Worm (Caenorhabditis elegans): ENCODE results near the gene acl-6.
"Not testable (repeated sequence)": the region's sequence is repeated elsewhere in the genome, so short reads cannot be mapped to it uniquely, and the experiment has no call there.

The acl-6 gene

DNA sequence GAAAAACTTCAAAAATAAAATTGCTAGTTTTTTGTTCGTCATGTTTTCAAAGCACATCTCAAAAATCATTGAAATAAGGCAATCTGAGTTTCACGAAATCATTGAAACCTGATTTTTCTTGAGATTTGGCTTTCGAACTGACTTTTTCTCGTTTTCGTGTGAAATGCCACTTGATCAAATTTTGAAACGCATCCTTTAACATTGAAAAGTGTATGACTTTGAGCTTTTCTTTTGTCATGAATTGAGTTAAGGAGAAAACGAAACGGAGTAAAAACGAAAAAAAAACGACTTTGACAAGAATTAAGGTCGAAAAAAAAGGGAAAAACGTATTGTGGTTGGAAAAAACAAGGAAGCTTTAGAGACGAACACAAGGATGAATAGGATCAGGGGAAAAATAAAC, 21.8 kb downstream of the acl-6 start:
- TF ChIP-seq fax-1 (tag; optimal IDR thresholded peaks at IDR 0.05) = no peak
- TF ChIP-seq unc-42 (tag; optimal IDR thresholded peaks at IDR 0.05) = no peak
- TF ChIP-seq ceh-34 (tag; optimal IDR thresholded peaks at IDR 0.05) = no peak
- no peak for TF ChIP-seq pros-1 (tag; optimal IDR thresholded peaks at IDR 0.05)
- no peak for TF ChIP-seq K02D7.2 (tag; optimal IDR thresholded peaks at IDR 0.05)
- no peak for TF ChIP-seq nfya-1 (tag; optimal IDR thresholded peaks at IDR 0.05)
- no peak for TF ChIP-seq ceh-6 (GFP tag; optimal IDR thresholded peaks at IDR 0.05)
- no peak for TF ChIP-seq hlh-15 (tag; optimal IDR thresholded peaks at IDR 0.05)
- no peak for TF ChIP-seq ceh-22 (tag; optimal IDR thresholded peaks at IDR 0.05)
- no peak for TF ChIP-seq hlh-8 (tag; optimal IDR thresholded peaks at IDR 0.05)
- TF ChIP-seq sdc-2 (tag; optimal IDR thresholded peaks at IDR 0.05) = no peak

DNA sequence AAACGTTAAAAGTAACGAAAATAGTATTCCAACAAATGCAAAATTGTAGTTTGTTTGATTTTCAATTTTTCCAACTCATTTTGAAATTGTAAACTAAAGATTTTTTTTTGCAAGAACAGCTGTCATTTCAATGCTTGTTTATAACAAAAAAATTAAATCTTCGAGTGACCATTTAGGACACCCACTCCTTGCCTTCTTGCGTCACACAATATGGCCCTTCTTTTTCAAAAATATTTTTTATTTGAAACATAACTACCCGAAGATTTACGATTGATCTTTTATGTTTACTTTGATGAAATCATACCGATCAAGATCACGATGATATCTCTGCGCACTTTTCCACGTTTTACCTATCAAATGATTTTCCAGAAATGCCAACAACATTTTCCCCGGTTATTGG, 26.6 kb downstream of the acl-6 start, which contains the start of gene ZC317.2:
Gene ZC317.2, plus strand, starts transcription at position 301 of the 400 bp plus-strand sequence.
- TF ChIP-seq elt-2 (tag; optimal IDR thresholded peaks at IDR 0.05) (no peak), K02D7.2 (tag; optimal IDR thresholded peaks at IDR 0.05) (no peak), tbx-7 (tag; optimal IDR thresholded peaks at IDR 0.05) (no peak), unc-86 (tag; optimal IDR thresholded peaks at IDR 0.05) (no peak), ceh-14 (tag; optimal IDR thresholded peaks at IDR 0.05) (no peak), hlh-15 (tag; optimal IDR thresholded peaks at IDR 0.05) (no peak), ets-4 (tag; optimal IDR thresholded peaks at IDR 0.05) (no peak)

DNA sequence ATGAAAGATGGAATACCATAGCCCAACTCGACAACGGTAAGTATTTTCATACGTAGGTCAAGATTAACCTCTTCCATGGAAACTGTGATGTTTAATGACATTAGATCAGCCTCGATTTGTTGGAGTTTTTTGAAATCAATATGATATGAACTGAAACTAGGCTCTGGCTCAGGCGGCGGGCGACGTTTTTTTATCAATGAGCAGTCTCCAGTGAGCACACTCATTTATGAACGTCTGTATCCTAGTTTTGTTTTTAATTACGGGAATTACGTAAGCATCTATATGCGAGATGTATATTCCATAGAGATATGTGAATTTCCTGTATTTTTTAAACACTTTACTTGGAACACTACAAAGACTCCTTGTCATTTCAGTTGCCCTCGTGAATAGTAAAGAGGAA, 29.7 kb downstream of the acl-6 start, which contains the start of gene srg-67:
Gene srg-67, minus strand, starts transcription at position 101 of the 400 bp plus-strand sequence.
- TF ChIP-seq ahr-1 (tag; optimal IDR thresholded peaks at IDR 0.05) (no peak), ceh-18 (tag; optimal IDR thresholded peaks at IDR 0.05) (no peak), ceh-30 (tag; optimal IDR thresholded peaks at IDR 0.05) (no peak), dmd-4 (tag; optimal IDR thresholded peaks at IDR 0.05; ENCODE audit: borderline replicate concordance) (no peak), npax-4 (tag; optimal IDR thresholded peaks at IDR 0.05) (no peak), tbx-2 (tag; optimal IDR thresholded peaks at IDR 0.05) (no peak), hlh-13 (GFP tag; optimal IDR thresholded peaks at IDR 0.05) (no peak), ref-2 (tag; optimal IDR thresholded peaks at IDR 0.05) (no peak), sdc-2 (tag; optimal IDR thresholded peaks at IDR 0.05) (no peak), ceh-45 (GFP tag; IDR thresholded peaks at IDR 0.05) (no peak), ceh-6 (GFP tag; optimal IDR thresholded peaks at IDR 0.05) (no peak), C08G9.2 (tag; optimal IDR thresholded peaks at IDR 0.05) (no peak), pax-1 (tag; optimal IDR thresholded peaks at IDR 0.05) (no peak), F13H6.1 (tag; optimal IDR thresholded peaks at IDR 0.05) (no peak)

DNA sequence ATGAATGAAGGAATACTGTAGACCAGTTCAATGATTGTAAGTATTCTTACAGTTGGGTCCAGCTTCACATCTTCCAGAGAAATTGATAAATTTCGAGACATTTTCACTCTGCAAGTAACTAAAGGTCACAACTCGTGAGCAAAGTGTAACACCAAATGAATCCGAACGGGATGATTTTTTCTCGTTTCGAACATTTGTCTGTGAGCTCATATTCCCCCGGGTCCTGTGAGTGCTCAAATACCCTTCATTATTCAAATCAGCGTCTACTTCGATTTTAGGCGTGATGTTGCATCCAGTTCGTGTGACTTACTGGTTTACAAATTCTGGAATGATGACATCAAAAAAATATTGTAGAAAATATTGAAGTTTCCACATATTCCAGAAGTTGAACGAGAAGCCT, 32.1 kb downstream of the acl-6 start, which contains the start of gene srg-68:
Gene srg-68, minus strand, starts transcription at position 101 of the 400 bp plus-strand sequence.
- no peak for TF ChIP-seq rnt-1 (tag; optimal IDR thresholded peaks at IDR 0.05)
- no peak for TF ChIP-seq hlh-13 (GFP tag; optimal IDR thresholded peaks at IDR 0.05)
- no peak for TF ChIP-seq elt-2 (tag; optimal IDR thresholded peaks at IDR 0.05)
- TF ChIP-seq unc-42 (tag; optimal IDR thresholded peaks at IDR 0.05) = no peak
- TF ChIP-seq unc-55 (GFP tag; optimal IDR thresholded peaks at IDR 0.05) = no peak
- TF ChIP-seq syd-9 (tag; optimal IDR thresholded peaks at IDR 0.05) = no peak
- TF ChIP-seq ceh-2 (tag; optimal IDR thresholded peaks at IDR 0.05) = no peak
- TF ChIP-seq nfya-1 (tag; optimal IDR thresholded peaks at IDR 0.05) = no peak
- no peak for TF ChIP-seq ceh-31 (tag; optimal IDR thresholded peaks at IDR 0.05)
- TF ChIP-seq hlh-8 (tag; optimal IDR thresholded peaks at IDR 0.05) = no peak
- TF ChIP-seq gmeb-2 (tag; optimal IDR thresholded peaks at IDR 0.05) = no peak
- TF ChIP-seq dmd-4 (tag; optimal IDR thresholded peaks at IDR 0.05; ENCODE audit: borderline replicate concordance) = no peak

ce11 chrV:5468489-5468888, 35.3 kb downstream of the acl-6 start, which contains the start of gene ZC317.6:
ZC317.6 (minus strand) TSS chrV:5468589.
- TF ChIP-seq elt-4, tbx-2, ceh-30 (tag; optimal IDR thresholded peaks at IDR 0.05): not testable (repeated sequence)

All from whole organism, late embryonic.